Worm (Caenorhabditis elegans): ENCODE data around the gene fmo-1.

DNA sequence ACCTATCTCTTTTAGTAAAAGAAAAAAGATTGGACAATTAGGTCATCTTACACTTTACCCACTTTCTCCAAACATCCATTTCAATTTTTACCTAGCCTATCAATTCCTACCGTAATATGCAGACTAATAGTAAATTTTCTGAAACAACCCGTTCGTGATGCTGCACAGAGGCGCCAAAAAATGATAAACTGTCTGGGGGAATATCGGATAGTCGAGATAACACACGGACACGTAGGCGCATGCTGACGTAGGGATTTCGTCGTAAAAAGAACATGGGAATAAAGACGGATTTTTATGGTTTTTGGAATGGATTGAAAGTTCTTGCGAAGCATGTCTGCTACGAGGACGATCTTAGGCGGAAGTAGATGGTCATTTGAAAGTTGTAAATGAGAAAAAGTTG, 45.3 kb upstream of the fmo-1 start:
- TF ChIP-seq him-1 (tag; optimal IDR thresholded peaks at IDR 0.05) (no peak), dao-5 (tag; optimal IDR thresholded peaks at IDR 0.05) (no peak), W03F9.2 (tag; optimal IDR thresholded peaks at IDR 0.05) (no peak)

All from whole organism, L4/young adult.